Fruit fly (Drosophila melanogaster) whole organism, adult: ENCODE measurements around the gene CG3104.

Experiments used
- CG11617 ChIP-seq: fragments of 200-800 bp; sonication (Bioruptor generic); optimal IDR thresholded peaks from 2 replicates; lab custom pipeline; 2017; ENCODE audit warnings: mild to moderate bottlenecking, missing biosample characterization, missing genetic modification reagents, missing genetic modification characterization
- CG12768 ChIP-seq: fragments of 200-800 bp; sonication (Bioruptor generic); optimal IDR thresholded peaks from 2 replicates; lab custom pipeline; 2017; ENCODE audit warnings: missing biosample characterization, missing genetic modification characterization, mild to moderate bottlenecking, moderate library complexity, missing genetic modification reagents
- CG14711 ChIP-seq: fragments of 200-800 bp; sonication (Bioruptor generic); optimal IDR thresholded peaks from 2 replicates; lab custom pipeline; 2018; ENCODE audit warnings: missing biosample characterization, mild to moderate bottlenecking, missing genetic modification characterization, moderate library complexity
- CG1620 ChIP-seq: fragments of 200-800 bp; sonication (Bioruptor generic); optimal IDR thresholded peaks from 2 replicates; lab custom pipeline; 2016; ENCODE audit warnings: missing biosample characterization, missing genetic modification characterization
- CG33017 ChIP-seq: fragments of 200-800 bp; sonication (Bioruptor generic); optimal IDR thresholded peaks from 2 replicates; lab custom pipeline; 2018; ENCODE audit warnings: missing biosample characterization, mild to moderate bottlenecking, missing genetic modification characterization, moderate library complexity
- CG5204 ChIP-seq: fragments of 200-800 bp; sonication (Bioruptor generic); optimal IDR thresholded peaks from 2 replicates; lab custom pipeline; 2016; ENCODE audit warnings: missing biosample characterization, missing genetic modification characterization
- CG7045 ChIP-seq: fragments of 200-800 bp; sonication (Bioruptor generic); optimal IDR thresholded peaks from 2 replicates; lab custom pipeline; 2017; ENCODE audit warnings: missing biosample characterization, mild to moderate bottlenecking, missing genetic modification characterization
- CG7101 ChIP-seq: fragments of 200-800 bp; sonication (Bioruptor generic); optimal IDR thresholded peaks from 2 replicates; lab custom pipeline; 2018; ENCODE audit warnings: missing biosample characterization, mild to moderate bottlenecking, missing genetic modification characterization, moderate library complexity
- Clk ChIP-seq: fragments of 200-800 bp; sonication (Bioruptor generic); optimal IDR thresholded peaks from 2 replicates; lab custom pipeline; 2017; ENCODE audit warnings: missing biosample characterization, missing genetic modification characterization
- Crg-1 ChIP-seq: fragments of 200-800 bp; sonication (Bioruptor generic); optimal IDR thresholded peaks from 2 replicates; lab custom pipeline; 2016; ENCODE audit warnings: missing biosample characterization, missing genetic modification characterization
- Hr96 ChIP-seq: fragments of 200-800 bp; sonication (Bioruptor generic); optimal IDR thresholded peaks from 2 replicates; lab custom pipeline; 2016; ENCODE audit warnings: missing biosample characterization, missing genetic modification characterization
- Mnt ChIP-seq: fragments of 200-800 bp; sonication (Bioruptor generic); optimal IDR thresholded peaks from 2 replicates; lab custom pipeline; 2016; ENCODE audit warnings: missing biosample characterization, mild to moderate bottlenecking, missing genetic modification characterization
- bab1 ChIP-seq: fragments of 200-800 bp; sonication (Bioruptor generic); optimal IDR thresholded peaks from 3 replicates; lab custom pipeline; 2019; ENCODE audit warnings: missing biosample characterization, mild to moderate bottlenecking, missing genetic modification characterization, moderate library complexity
- cic ChIP-seq: fragments of 200-800 bp; sonication (Bioruptor generic); optimal IDR thresholded peaks from 2 replicates; lab custom pipeline; 2017; ENCODE audit warnings: missing biosample characterization, mild to moderate bottlenecking, missing genetic modification characterization, moderate library complexity
- cnc ChIP-seq, 2 experiments: fragments of >200 bp; optimal IDR thresholded peaks; 2 replicates each; lab custom pipeline; 2017
- kay ChIP-seq: fragments of 200-800 bp; sonication (Bioruptor generic); peaks from one replicate; lab custom pipeline; 2016; ENCODE audit warnings: missing biosample characterization, missing genetic modification characterization, borderline replicate concordance
- ovo ChIP-seq: fragments of 200-800 bp; sonication (Bioruptor generic); optimal IDR thresholded peaks from 2 replicates; lab custom pipeline; 2016; ENCODE audit warnings: missing biosample characterization, missing genetic modification characterization
- pad ChIP-seq: fragments of 200-800 bp; sonication (Bioruptor generic); optimal IDR thresholded peaks from 3 replicates; lab custom pipeline; 2017; ENCODE audit warnings: missing biosample characterization, missing genetic modification characterization, mild to moderate bottlenecking, moderate library complexity, missing genetic modification reagents
- tj ChIP-seq: fragments of 200-800 bp; sonication (Bioruptor generic); optimal IDR thresholded peaks from 3 replicates; lab custom pipeline; 2017; ENCODE audit warnings: missing biosample characterization, mild to moderate bottlenecking, missing genetic modification characterization, moderate library complexity
- toe ChIP-seq: fragments of 200-800 bp; sonication (Bioruptor generic); optimal IDR thresholded peaks from 2 replicates; lab custom pipeline; 2016; ENCODE audit warnings: missing biosample characterization, missing genetic modification characterization

CG3104 gene

dm6 chr2L:2900392-2901028, 44.9 kb upstream of the CG3104 start:
- no peak for TF ChIP-seq CG14711 (tag; lab: Kevin White, UChicago)
- TF ChIP-seq toe (GFP tag; lab: Kevin White, UChicago): no peak
- TF ChIP-seq cic (GFP tag; lab: Kevin White, UChicago): peak; percentile 62
- no peak for TF ChIP-seq Hr96 (GFP tag; lab: Kevin White, UChicago)
- no peak for TF ChIP-seq CG1620 (GFP tag; lab: Kevin White, UChicago)
- peak; percentile 3 for TF ChIP-seq Mnt
- TF ChIP-seq CG7101 (tag; lab: Kevin White, UChicago): no peak
- TF ChIP-seq CG12768 (GFP tag; lab: Kevin White, UChicago): peak; percentile 31
- no peak for TF ChIP-seq cnc (optimal IDR thresholded peaks at IDR 0.05; lab: Kevin White, UChicago)
- TF ChIP-seq pad: no peak
- no peak for TF ChIP-seq ovo
- peak; percentile 84 for TF ChIP-seq tj (GFP tag; lab: Kevin White, UChicago)
- no peak for TF ChIP-seq kay
- peak; percentile 3 for TF ChIP-seq Clk (GFP tag; lab: Kevin White, UChicago)
- no peak for TF ChIP-seq CG11617
- TF ChIP-seq CG7045 (GFP tag; lab: Kevin White, UChicago): no peak
- no peak for TF ChIP-seq bab1 (GFP tag; lab: Kevin White, UChicago)
- no peak for TF ChIP-seq CG33017
- no peak for TF ChIP-seq Crg-1 (GFP tag; lab: Kevin White, UChicago)
- TF ChIP-seq CG5204 (GFP tag; lab: Kevin White, UChicago): no peak

dm6 chr2L:2898247-2898646, 42.7 kb upstream of the CG3104 start:
- TF ChIP-seq pad (no peak), Hr96 (GFP tag; lab: Kevin White, UChicago) (no peak), CG1620 (GFP tag; lab: Kevin White, UChicago) (no peak), CG33017 (no peak), CG11617 (no peak)

- TF ChIP-seq Clk (GFP tag; lab: Kevin White, UChicago): no peak
- no peak for TF ChIP-seq tj (GFP tag; lab: Kevin White, UChicago)
- TF ChIP-seq Hr96 (GFP tag; lab: Kevin White, UChicago): no peak
- TF ChIP-seq toe (GFP tag; lab: Kevin White, UChicago): no peak
- no peak for TF ChIP-seq CG14711 (tag; lab: Kevin White, UChicago)
- TF ChIP-seq CG33017: no peak
- no peak for TF ChIP-seq CG11617
- TF ChIP-seq CG5204 (GFP tag; lab: Kevin White, UChicago): no peak
- TF ChIP-seq CG12768 (GFP tag; lab: Kevin White, UChicago): no peak
- no peak for TF ChIP-seq CG1620 (GFP tag; lab: Kevin White, UChicago)
- TF ChIP-seq CG7101 (tag; lab: Kevin White, UChicago): no peak
- no peak for TF ChIP-seq CG7045 (GFP tag; lab: Kevin White, UChicago)
- TF ChIP-seq ovo: no peak
- no peak for TF ChIP-seq cnc (optimal IDR thresholded peaks at IDR 0.05; lab: Kevin White, UChicago)
Measured at dm6 chr2L:2897710-2898109, 42.1 kb upstream of the CG3104 start.

- TF ChIP-seq CG5204 (GFP tag; lab: Kevin White, UChicago) (no peak), Clk (GFP tag; lab: Kevin White, UChicago) (no peak), CG33017 (peak; percentile 56), pad (no peak), bab1 (GFP tag; lab: Kevin White, UChicago) (no peak), Crg-1 (GFP tag; lab: Kevin White, UChicago) (no peak), CG14711 (tag; lab: Kevin White, UChicago) (peak; percentile 8), tj (GFP tag; lab: Kevin White, UChicago) (peak; percentile 7), ovo (no peak), CG12768 (GFP tag; lab: Kevin White, UChicago) (no peak), CG11617 (peak; percentile 9), kay (no peak), CG7101 (tag; lab: Kevin White, UChicago) (peak; percentile 44), CG1620 (GFP tag; lab: Kevin White, UChicago) (no peak), cic (GFP tag; lab: Kevin White, UChicago) (no peak), CG7045 (GFP tag; lab: Kevin White, UChicago) (peak; percentile 50), Hr96 (GFP tag; lab: Kevin White, UChicago) (no peak), cnc (optimal IDR thresholded peaks at IDR 0.05; lab: Kevin White, UChicago) (no peak), toe (GFP tag; lab: Kevin White, UChicago) (no peak), Mnt (no peak)
Measured at dm6 chr2L:2897024-2897549, 41.5 kb upstream of the CG3104 start.

dm6 chr2L:2894356-2894755, 38.8 kb upstream of the CG3104 start:
- TF ChIP-seq cic (GFP tag; lab: Kevin White, UChicago) (no peak), cnc (optimal IDR thresholded peaks at IDR 0.05; lab: Kevin White, UChicago) (no peak), ovo (no peak), Crg-1 (GFP tag; lab: Kevin White, UChicago) (no peak), toe (GFP tag; lab: Kevin White, UChicago) (no peak), pad (no peak), CG7101 (tag; lab: Kevin White, UChicago) (no peak), CG1620 (GFP tag; lab: Kevin White, UChicago) (no peak)

- no peak for TF ChIP-seq CG11617
- no peak for TF ChIP-seq kay
- TF ChIP-seq Mnt: no peak
- no peak for TF ChIP-seq CG14711 (tag; lab: Kevin White, UChicago)
- no peak for TF ChIP-seq tj (GFP tag; lab: Kevin White, UChicago)
- no peak for TF ChIP-seq cic (GFP tag; lab: Kevin White, UChicago)
- TF ChIP-seq Clk (GFP tag; lab: Kevin White, UChicago): no peak
- TF ChIP-seq cnc (optimal IDR thresholded peaks at IDR 0.05; lab: Kevin White, UChicago): no peak
- TF ChIP-seq Hr96 (GFP tag; lab: Kevin White, UChicago): no peak
Measured at dm6 chr2L:2891200-2891599, 35.6 kb upstream of the CG3104 start.
